Worm (Caenorhabditis elegans) whole organism, L4/young adult: ENCODE measurements around the gene srt-28.

ENCODE experiments used
- W03F9.2 ChIP-seq: fragments of 150-350 bp; optimal IDR thresholded peaks from 2 replicates; lab custom pipeline; 2014; ENCODE audit warnings: missing biosample characterization, missing genetic modification characterization
- dao-5 ChIP-seq: sonication (generic microtip); optimal IDR thresholded peaks from 2 replicates; lab custom pipeline; 2016; ENCODE audit warnings: missing genotype, missing genetic modification characterization, moderate library complexity, missing compliant biosample characterization
- him-1 ChIP-seq: sonication (generic microtip); optimal IDR thresholded peaks from 2 replicates; lab custom pipeline; 2016; ENCODE audit warnings: missing genotype, missing genetic modification reagents, missing genetic modification characterization, missing compliant biosample characterization

srt-28 gene

DNA sequence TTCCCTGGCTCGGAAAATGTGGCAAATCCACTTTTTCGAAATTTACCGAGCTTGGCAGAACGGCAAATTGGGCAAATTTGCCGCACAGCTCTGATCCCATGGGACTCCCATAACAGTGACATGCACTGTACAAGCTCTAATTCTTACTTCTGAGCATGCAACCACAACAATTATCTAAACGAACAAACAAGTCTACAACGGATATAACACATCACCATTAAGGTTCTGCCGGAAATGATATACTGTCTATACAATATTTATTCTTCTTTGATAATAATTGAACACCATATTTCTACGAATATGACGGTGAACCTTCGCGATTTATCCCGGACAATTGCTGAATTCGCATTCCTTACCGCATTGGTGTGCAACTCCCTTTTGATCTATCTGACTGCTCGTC lies 14.8 kb upstream of the srt-28 start, which contains the start of gene str-33:
Gene str-33, plus strand, starts transcription at position 301 of the 400 bp plus-strand sequence.
- TF ChIP-seq him-1 (tag; lab: Kevin White, UChicago): no peak
- TF ChIP-seq dao-5 (tag; lab: Kevin White, UChicago): no peak
- no peak for TF ChIP-seq W03F9.2 (tag; lab: Kevin White, UChicago)

ce11 chrV:2727101-2727500 lies 13.7 kb upstream of the srt-28 start, which contains the start of gene str-13:
str-13 (minus strand) TSS chrV:2727201.
- TF ChIP-seq W03F9.2 (tag; lab: Kevin White, UChicago) (no peak), dao-5 (tag; lab: Kevin White, UChicago) (no peak), him-1 (tag; lab: Kevin White, UChicago) (no peak)

DNA sequence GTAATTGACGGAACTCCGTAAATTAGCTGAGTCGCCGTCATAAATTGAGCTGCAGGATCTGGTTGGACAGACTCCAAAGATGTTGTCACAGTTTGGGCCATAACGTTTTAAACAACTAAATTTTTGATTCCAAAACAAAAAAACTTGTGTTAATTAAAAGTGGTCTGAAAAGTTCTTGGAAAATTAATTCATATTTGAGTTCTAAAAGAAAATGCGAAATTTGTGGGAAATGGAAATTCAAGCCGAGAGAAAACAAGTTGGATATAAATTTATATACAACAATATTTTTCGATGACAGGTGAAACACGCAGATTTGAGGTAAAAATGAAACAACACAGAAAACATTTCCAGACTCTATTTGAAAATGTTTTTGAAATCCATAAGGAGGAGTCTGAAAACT lies 11.8 kb upstream of the srt-28 start, which contains the start of gene srg-59:
Gene srg-59, minus strand, starts transcription at position 101 of the 400 bp plus-strand sequence.
- TF ChIP-seq W03F9.2 (tag; lab: Kevin White, UChicago): no peak
- TF ChIP-seq dao-5 (tag; lab: Kevin White, UChicago): no peak
- TF ChIP-seq him-1 (tag; lab: Kevin White, UChicago): no peak

DNA sequence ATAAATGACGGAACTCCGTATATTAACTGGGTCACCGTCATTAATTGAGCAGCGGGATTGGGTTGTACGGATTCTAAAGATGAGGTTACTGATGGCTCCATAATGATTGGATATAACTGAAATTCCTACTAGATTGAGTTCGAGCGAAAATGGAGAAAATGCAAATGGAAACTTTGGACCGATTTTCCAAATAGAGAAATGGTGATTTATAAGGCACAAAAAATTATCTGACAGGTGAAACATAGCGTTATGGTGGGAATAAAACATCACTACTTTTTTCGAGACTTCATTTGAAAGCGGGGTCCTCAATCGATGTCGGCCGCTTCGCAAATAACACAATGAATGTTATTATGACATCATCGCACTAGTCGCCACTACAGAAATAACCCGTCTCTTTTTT lies 9.1 kb upstream of the srt-28 start, which contains the start of gene srg-60:
Gene srg-60, minus strand, starts transcription at position 101 of the 400 bp plus-strand sequence.
- no peak for TF ChIP-seq dao-5 (tag; lab: Kevin White, UChicago)
- no peak for TF ChIP-seq him-1 (tag; lab: Kevin White, UChicago)
- no peak for TF ChIP-seq W03F9.2 (tag; lab: Kevin White, UChicago)

DNA sequence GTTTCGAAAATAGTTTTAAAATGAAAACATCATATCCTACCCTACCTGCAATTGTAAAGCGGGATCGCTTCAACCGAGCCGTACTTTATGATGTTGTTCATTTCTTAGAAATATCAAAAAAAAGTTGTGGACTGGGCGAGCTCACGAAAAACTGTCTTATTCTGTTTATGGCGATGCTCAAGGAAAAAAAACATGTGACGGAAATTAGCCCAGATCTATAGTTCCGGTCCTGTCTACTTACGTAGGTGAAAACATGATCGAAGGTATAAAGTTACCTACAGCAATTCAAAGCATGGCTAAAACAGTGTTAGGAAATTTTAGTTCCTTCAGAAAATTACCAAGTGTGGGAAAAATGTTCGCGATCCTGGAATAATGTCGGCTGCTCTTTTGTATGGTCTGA lies 7.3 kb upstream of the srt-28 start, which contains the start of gene srt-27:
Gene srt-27, minus strand, starts transcription at position 101 of the 400 bp plus-strand sequence.
- no peak for TF ChIP-seq W03F9.2 (tag; lab: Kevin White, UChicago)

ce11 chrV:2718688-2719185 lies 5.3 kb upstream of the srt-28 start, which contains the start of gene srt-29:
srt-29 (minus strand) TSS chrV:2719135.
- TF ChIP-seq him-1 (tag; lab: Kevin White, UChicago) (no peak), dao-5 (tag; lab: Kevin White, UChicago) (no peak), W03F9.2 (tag; lab: Kevin White, UChicago) (no peak)

DNA sequence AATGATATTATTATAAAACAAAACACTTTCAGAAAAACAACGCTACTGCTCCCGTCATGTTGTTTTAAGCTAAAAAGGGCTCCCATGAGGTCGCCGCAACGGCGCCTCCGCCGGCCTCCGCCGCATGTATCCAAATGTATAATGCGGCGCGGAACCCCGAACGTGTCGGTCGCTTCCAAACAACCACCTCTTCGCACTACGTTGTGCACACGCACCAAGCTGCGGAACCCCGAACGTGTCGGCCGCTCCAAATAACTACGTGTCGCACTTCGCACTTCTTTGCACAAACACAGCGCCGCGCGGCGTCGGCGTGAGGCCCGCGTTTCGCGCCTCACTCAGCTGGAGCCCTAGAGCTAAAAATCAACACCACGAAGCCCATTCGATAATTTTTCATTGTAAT lies 3.5 kb upstream of the srt-28 start:
- TF ChIP-seq him-1 (tag; lab: Kevin White, UChicago) (no peak), dao-5 (tag; lab: Kevin White, UChicago) (no peak), W03F9.2 (tag; lab: Kevin White, UChicago) (no peak)

DNA sequence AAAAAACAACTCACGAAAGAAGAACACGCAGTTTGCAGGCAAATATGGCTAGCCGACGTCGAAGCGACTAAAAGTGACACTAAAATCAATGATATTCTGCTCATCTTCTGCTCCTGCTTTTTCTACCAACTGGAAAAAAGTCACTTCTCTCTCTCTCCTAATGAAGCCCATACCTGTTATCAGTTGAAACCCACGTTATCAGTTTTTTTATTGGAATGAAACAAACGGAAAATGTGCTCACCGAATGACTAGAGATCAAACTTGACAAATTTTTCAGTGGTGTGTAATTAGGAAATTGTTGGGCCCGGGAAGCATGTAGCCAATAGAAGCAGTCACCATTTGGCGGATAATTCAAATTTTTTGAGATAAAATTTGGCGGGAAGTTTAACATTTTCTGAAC lies 2.0 kb downstream of the srt-28 start, which contains the start of gene C24B9.3:
Gene C24B9.3, minus strand, starts transcription at position 171 of the 400 bp plus-strand sequence.
- TF ChIP-seq W03F9.2 (tag; lab: Kevin White, UChicago): no peak
- TF ChIP-seq dao-5 (tag; lab: Kevin White, UChicago): no peak
- no peak for TF ChIP-seq him-1 (tag; lab: Kevin White, UChicago)

- TF ChIP-seq him-1 (tag; lab: Kevin White, UChicago): no peak
- no peak for TF ChIP-seq W03F9.2 (tag; lab: Kevin White, UChicago)
- no peak for TF ChIP-seq dao-5 (tag; lab: Kevin White, UChicago)
Observed at ce11 chrV:2710192-2710591, 3.2 kb downstream of the srt-28 start.

DNA sequence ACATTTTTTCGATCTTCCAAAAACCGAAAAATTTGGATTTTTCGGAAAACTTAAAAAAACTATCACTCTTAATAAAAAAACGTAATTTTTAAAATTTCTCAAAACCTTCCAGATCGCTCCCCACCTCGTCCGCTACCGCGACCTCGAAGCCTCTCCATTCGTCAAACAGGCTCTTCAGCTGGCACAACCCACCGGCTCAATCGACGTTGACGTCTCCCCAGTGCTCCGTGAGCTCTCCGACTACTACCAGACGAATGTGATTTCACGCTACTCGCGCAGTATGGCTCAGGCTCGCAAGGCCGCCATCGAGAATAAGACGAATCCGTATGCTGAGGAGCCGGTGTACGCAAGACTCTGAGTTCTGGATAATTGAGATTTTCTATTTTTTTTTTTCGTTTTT lies 7.1 kb downstream of the srt-28 start:
- TF ChIP-seq dao-5 (tag; lab: Kevin White, UChicago): no peak
- TF ChIP-seq W03F9.2 (tag; lab: Kevin White, UChicago): no peak
- no peak for TF ChIP-seq him-1 (tag; lab: Kevin White, UChicago)

ce11 chrV:2703299-2703698 lies 10.1 kb downstream of the srt-28 start:
- TF ChIP-seq dao-5 (tag; lab: Kevin White, UChicago): no peak
- TF ChIP-seq him-1 (tag; lab: Kevin White, UChicago): no peak
- no peak for TF ChIP-seq W03F9.2 (tag; lab: Kevin White, UChicago)

- no peak for TF ChIP-seq him-1 (tag; lab: Kevin White, UChicago)
- no peak for TF ChIP-seq W03F9.2 (tag; lab: Kevin White, UChicago)
- TF ChIP-seq dao-5 (tag; lab: Kevin White, UChicago): no peak
Observed at ce11 chrV:2702883-2703282, 10.5 kb downstream of the srt-28 start.

DNA sequence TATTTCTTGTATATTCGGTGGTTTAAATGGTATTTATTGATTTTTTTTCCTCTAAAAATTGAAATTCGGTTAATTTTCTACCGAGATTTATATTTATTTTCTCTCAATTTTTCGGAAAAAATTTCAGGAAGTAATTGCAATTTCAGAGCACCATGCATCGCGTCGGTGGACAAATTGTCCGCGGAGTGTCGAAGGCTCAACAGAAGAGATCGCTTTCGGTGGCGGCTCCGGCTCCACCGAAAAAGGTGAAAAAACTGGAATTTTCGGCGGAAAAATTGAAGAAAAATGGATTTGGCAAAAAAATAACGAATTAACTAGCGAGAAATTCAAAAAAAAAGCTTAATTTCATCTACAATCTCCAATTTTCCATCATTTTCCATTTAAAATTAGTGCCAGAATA lies 14.6 kb downstream of the srt-28 start, which contains the start of gene nuo-5:
Gene nuo-5, plus strand, starts transcription at position 147 of the 400 bp plus-strand sequence.
- TF ChIP-seq him-1 (tag; lab: Kevin White, UChicago): no peak
- no peak for TF ChIP-seq W03F9.2 (tag; lab: Kevin White, UChicago)
- TF ChIP-seq dao-5 (tag; lab: Kevin White, UChicago): no peak

DNA sequence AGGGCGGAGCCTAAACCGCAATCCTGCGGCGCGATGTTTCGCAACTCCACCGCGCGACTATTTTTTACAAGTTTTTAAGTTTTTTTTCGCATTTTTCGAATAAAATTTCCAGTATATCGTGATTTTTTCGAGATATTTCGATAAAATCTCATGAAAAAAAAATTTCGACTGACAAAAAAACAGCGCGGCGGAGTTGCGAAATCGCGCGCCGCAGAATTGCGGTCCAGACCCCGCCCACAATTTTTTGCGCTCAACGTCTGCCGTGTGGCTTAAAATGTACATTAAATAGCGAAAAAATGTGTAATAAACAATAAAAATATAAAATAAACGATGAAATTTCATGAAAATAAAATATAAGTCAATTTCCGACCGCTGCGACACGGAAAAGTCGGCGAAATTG lies 15.7 kb downstream of the srt-28 start:
- no peak for TF ChIP-seq him-1 (tag; lab: Kevin White, UChicago)
- no peak for TF ChIP-seq dao-5 (tag; lab: Kevin White, UChicago)
- TF ChIP-seq W03F9.2 (tag; lab: Kevin White, UChicago): no peak
